Fruit fly (Drosophila melanogaster): Measurements from ENCODE around the gene hay.

Gene hay

dm6 chr3L:10672540-10672939 lies 41.7 kb downstream of the hay start:
- TF ChIP-seq Med (GFP tag), result peak; percentile 15
- peak; percentile 90 for TF ChIP-seq crol (GFP tag; IDR thresholded peaks at IDR 0.05)
- TF ChIP-seq ci (GFP tag; IDR thresholded peaks at IDR 0.05), result 0 out of 3 replicates have a peak, but pooled peaks have one; percentile 30
- peak; percentile 11 for TF ChIP-seq sqz (GFP tag; optimal IDR thresholded peaks at IDR 0.05)
- TF ChIP-seq sr (GFP tag; IDR thresholded peaks at IDR 0.05), result peak; percentile 49; the same call in 2 of the 3 replicates
- peak; percentile 5; the same call in 1 of the 2 replicates for TF ChIP-seq Rfx (GFP tag; IDR thresholded peaks at IDR 0.05)
- TF ChIP-seq ewg (GFP tag; optimal IDR thresholded peaks at IDR 0.05), result no peak
- TF ChIP-seq chm (GFP tag; IDR thresholded peaks at IDR 0.05), result 0 out of 2 replicates have a peak, but pooled peaks have one; percentile 32
- TF ChIP-seq CG15269 (tag; optimal IDR thresholded peaks at IDR 0.05), result no peak
- peak; percentile 19 for TF ChIP-seq Hmr (GFP tag; optimal IDR thresholded peaks at IDR 0.05)
- no peak for TF ChIP-seq rib (GFP tag; IDR thresholded peaks at IDR 0.05)
- TF ChIP-seq abd-A (tag; optimal IDR thresholded peaks at IDR 0.05), result peak; percentile 87
- peak; percentile 22 for TF ChIP-seq CG17385 (GFP tag; optimal IDR thresholded peaks at IDR 0.05)
- TF ChIP-seq Hey (tag; optimal IDR thresholded peaks at IDR 0.05), result peak; percentile 39
- TF ChIP-seq CG13894 (tag; optimal IDR thresholded peaks at IDR 0.05), result peak; percentile 50
- TF ChIP-seq Dbx (GFP tag; IDR thresholded peaks at IDR 0.05), result 0 out of 3 replicates have a peak, but pooled peaks have one; percentile 21
- TF ChIP-seq Adf1 (GFP tag; IDR thresholded peaks at IDR 0.05), result peak; percentile 42; the same call in 1 of the 2 replicates
- peak; percentile 68; the same call in 1 of the 2 replicates for TF ChIP-seq CG32767 (GFP tag; IDR thresholded peaks at IDR 0.05)
- TF ChIP-seq ttk (GFP tag; IDR thresholded peaks at IDR 0.05), result no peak

- TF ChIP-seq CG2199 (GFP tag; IDR thresholded peaks at IDR 0.05) (peak; percentile 42; the same call in 1 of the 3 replicates), Adf1 (GFP tag; IDR thresholded peaks at IDR 0.05) (peak; percentile 21; the same call in 1 of the 2 replicates), sens (GFP tag) (peak; percentile 89), ftz-f1 (GFP tag; optimal IDR thresholded peaks at IDR 0.05) (no peak), crol (GFP tag; IDR thresholded peaks at IDR 0.05) (peak; percentile 70), Scr (GFP tag; IDR thresholded peaks at IDR 0.05; ENCODE audit: partially characterized antibody) (0 out of 2 replicates have a peak, but pooled peaks have one; percentile 13), Eip74EF (GFP tag; optimal IDR thresholded peaks at IDR 0.05) (no peak), E2f2 (GFP tag; IDR thresholded peaks at IDR 0.05) (0 out of 2 replicates have a peak, but pooled peaks have one; percentile 16), CG32532 (GFP tag; IDR thresholded peaks at IDR 0.05) (peak; percentile 48; the same call in 1 of the 2 replicates), CG15073 (GFP tag; optimal IDR thresholded peaks at IDR 0.05) (no peak), CG17385 (GFP tag; optimal IDR thresholded peaks at IDR 0.05) (peak; percentile 88), CG13287 (GFP tag; IDR thresholded peaks at IDR 0.05; ENCODE audit: partially characterized antibody) (peak; percentile 21; the same call in 1 of the 2 replicates), rib (GFP tag; IDR thresholded peaks at IDR 0.05) (0 out of 2 replicates have a peak, but pooled peaks have one; percentile 23), TFAM (GFP tag; optimal IDR thresholded peaks at IDR 0.05) (no peak), stwl (tag; optimal IDR thresholded peaks at IDR 0.05) (peak; percentile 2), CG15479 (GFP tag; optimal IDR thresholded peaks at IDR 0.05) (peak; percentile 11), Trl (optimal IDR thresholded peaks at IDR 0.05) (peak; percentile 79 to 85), Trl (GFP tag; optimal IDR thresholded peaks at IDR 0.05) (no peak), oc (tag; optimal IDR thresholded peaks at IDR 0.05) (peak; percentile 68), nom (GFP tag; optimal IDR thresholded peaks at IDR 0.05) (peak; percentile 21), br (optimal IDR thresholded peaks at IDR 0.05) (no peak), Deaf1 (tag; optimal IDR thresholded peaks at IDR 0.05) (peak; percentile 64), slp2 (GFP tag; optimal IDR thresholded peaks at IDR 0.05) (no peak), Atf3 (GFP tag; optimal IDR thresholded peaks at IDR 0.05) (no peak), ssp (GFP tag; IDR thresholded peaks at IDR 0.05) (no peak), Drgx (GFP tag; IDR thresholded peaks at IDR 0.05) (0 out of 2 replicates have a peak, but pooled peaks have one; percentile 12), HHEX (GFP tag; optimal IDR thresholded peaks at IDR 0.05) (peak; percentile 15), pros (GFP tag; optimal IDR thresholded peaks at IDR 0.05) (peak; percentile 16), chinmo (GFP tag; IDR thresholded peaks at IDR 0.05; ENCODE audit: partially characterized antibody) (0 out of 4 replicates have a peak, but pooled peaks have one; percentile 65), CG1832 (GFP tag; optimal IDR thresholded peaks at IDR 0.05) (peak; percentile 75), cg (GFP tag; optimal IDR thresholded peaks at IDR 0.05) (peak; percentile 94), ato (GFP tag; IDR thresholded peaks at IDR 0.05; ENCODE audit: partially characterized antibody) (no peak), BEAF-32 (GFP tag; optimal IDR thresholded peaks at IDR 0.05) (no peak), NC2β (GFP tag; optimal IDR thresholded peaks at IDR 0.05) (no peak)
These were observed 43.3 kb downstream of the hay start for dm6 chr3L:10674145-10674547.
